Fruit fly (Drosophila melanogaster) S2 (cell line): ENCODE measurements around the gene CG32269.

Source experiments
- CG8478 ChIP-seq: fragments of >200 bp; optimal IDR thresholded peaks from 2 replicates; lab custom pipeline; 2018
- CTCF ChIP-seq, 2 experiments: fragments of >200 bp; optimal IDR thresholded peaks; 2 replicates each; lab custom pipeline; 2018

dm6 chr3L:3239785-3240596, 31.2 kb upstream of the CG32269 start:
- no peak for TF ChIP-seq CG8478 (lab: Kevin White, UChicago)
- TF ChIP-seq CTCF (optimal IDR thresholded peaks at IDR 0.05; lab: Kevin White, UChicago) = no peak
